Fruit fly (Drosophila melanogaster): ENCODE results near the gene CG5521.

Gene CG5521

dm6 chr3R:26958314-26958979 is 8.3 kb upstream of the CG5521 start, which contains the start of gene CG6330:
Gene CG6330 (minus strand): TSS chr3R:26958491.
- TF ChIP-seq Clk (GFP tag; optimal IDR thresholded peaks at IDR 0.05) (no peak), cic (GFP tag; optimal IDR thresholded peaks at IDR 0.05) (no peak)

- TF ChIP-seq cnc (optimal IDR thresholded peaks at IDR 0.05): no peak
- no peak for TF ChIP-seq CG5204 (GFP tag; optimal IDR thresholded peaks at IDR 0.05)
- no peak for TF ChIP-seq CG12768 (GFP tag; optimal IDR thresholded peaks at IDR 0.05)
- no peak for TF ChIP-seq CG33017 (tag; optimal IDR thresholded peaks at IDR 0.05)
- TF ChIP-seq ovo (GFP tag; optimal IDR thresholded peaks at IDR 0.05): no peak
- TF ChIP-seq Hr96 (GFP tag; optimal IDR thresholded peaks at IDR 0.05): no peak
- TF ChIP-seq Clk (GFP tag; optimal IDR thresholded peaks at IDR 0.05): no peak
- TF ChIP-seq CG7101 (tag; optimal IDR thresholded peaks at IDR 0.05): no peak
- no peak for TF ChIP-seq CG1620 (GFP tag; optimal IDR thresholded peaks at IDR 0.05)
- TF ChIP-seq Crg-1 (GFP tag; optimal IDR thresholded peaks at IDR 0.05): no peak
Observed at dm6 chr3R:26960496-26960895, 6.2 kb upstream of the CG5521 start.

- TF ChIP-seq ovo (GFP tag; optimal IDR thresholded peaks at IDR 0.05): no peak
- TF ChIP-seq CG7045 (GFP tag; optimal IDR thresholded peaks at IDR 0.05): peak; percentile 85
- peak; percentile 28 for TF ChIP-seq cic (GFP tag; optimal IDR thresholded peaks at IDR 0.05)
- no peak for TF ChIP-seq CG1620 (GFP tag; optimal IDR thresholded peaks at IDR 0.05)
- TF ChIP-seq CG33017 (tag; optimal IDR thresholded peaks at IDR 0.05): peak; percentile 71
- peak; percentile 73 for TF ChIP-seq CG14711 (tag; optimal IDR thresholded peaks at IDR 0.05)
- peak; percentile 8 for TF ChIP-seq CG11617 (GFP tag; optimal IDR thresholded peaks at IDR 0.05)
- TF ChIP-seq Clk (GFP tag; optimal IDR thresholded peaks at IDR 0.05): peak; percentile 41
- TF ChIP-seq CG7101 (tag; optimal IDR thresholded peaks at IDR 0.05): peak; percentile 45
- peak; percentile 55 for TF ChIP-seq toe (GFP tag; optimal IDR thresholded peaks at IDR 0.05)
- no peak for TF ChIP-seq bab1 (GFP tag; optimal IDR thresholded peaks at IDR 0.05)
- no peak for TF ChIP-seq CG5204 (GFP tag; optimal IDR thresholded peaks at IDR 0.05)
- peak; percentile 80 for TF ChIP-seq CG12768 (GFP tag; optimal IDR thresholded peaks at IDR 0.05)
- no peak for TF ChIP-seq Crg-1 (GFP tag; optimal IDR thresholded peaks at IDR 0.05)
Observed at dm6 chr3R:26963747-26964174, 3.0 kb upstream of the CG5521 start.

dm6 chr3R:26964452-26965133 is 2.1 kb upstream of the CG5521 start, which contains the start of gene Tsp97E:
Gene Tsp97E (minus strand): TSS chr3R:26964817.
- TF ChIP-seq bab1 (GFP tag; optimal IDR thresholded peaks at IDR 0.05) (peak; percentile 54), CG14711 (tag; optimal IDR thresholded peaks at IDR 0.05) (peak; percentile 15), CG33017 (tag; optimal IDR thresholded peaks at IDR 0.05) (peak; percentile 10), cnc (optimal IDR thresholded peaks at IDR 0.05) (no peak)

DNA sequence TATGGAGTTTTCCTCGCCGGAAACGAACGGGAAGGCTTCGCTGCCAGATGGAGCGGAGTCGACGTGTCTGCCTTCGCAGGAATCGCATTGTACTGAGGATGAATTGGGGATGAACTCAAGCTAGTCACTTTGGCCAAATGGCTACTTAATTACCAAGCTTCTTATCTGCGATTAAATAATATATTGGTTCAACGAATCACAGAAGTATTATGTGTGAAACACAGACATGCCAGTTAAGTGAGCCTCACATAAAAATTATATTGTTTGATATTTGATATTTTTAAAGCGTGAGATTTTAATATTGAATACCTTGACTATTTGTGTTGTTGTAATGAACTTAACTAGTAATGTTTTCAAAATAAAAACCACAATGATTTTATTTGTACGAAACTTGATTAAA is 345 bp upstream of the CG5521 start, which contains the start of gene Gr97a:
Gene Gr97a, minus strand, starts transcription at position 101 of the 400 bp plus-strand sequence.
- TF ChIP-seq Hr96 (GFP tag; optimal IDR thresholded peaks at IDR 0.05) (no peak), Clk (GFP tag; optimal IDR thresholded peaks at IDR 0.05) (no peak), toe (GFP tag; optimal IDR thresholded peaks at IDR 0.05) (no peak), CG1620 (GFP tag; optimal IDR thresholded peaks at IDR 0.05) (no peak), bab1 (GFP tag; optimal IDR thresholded peaks at IDR 0.05) (no peak)

- TF ChIP-seq pad (GFP tag; optimal IDR thresholded peaks at IDR 0.05) (no peak), CG7101 (tag; optimal IDR thresholded peaks at IDR 0.05) (no peak), CG7045 (GFP tag; optimal IDR thresholded peaks at IDR 0.05) (no peak), ovo (GFP tag; optimal IDR thresholded peaks at IDR 0.05) (no peak), cic (GFP tag; optimal IDR thresholded peaks at IDR 0.05) (no peak), CG14711 (tag; optimal IDR thresholded peaks at IDR 0.05) (no peak), toe (GFP tag; optimal IDR thresholded peaks at IDR 0.05) (no peak), CG1620 (GFP tag; optimal IDR thresholded peaks at IDR 0.05) (no peak), bab1 (GFP tag; optimal IDR thresholded peaks at IDR 0.05) (peak; percentile 28), cnc (optimal IDR thresholded peaks at IDR 0.05) (no peak), Hr96 (GFP tag; optimal IDR thresholded peaks at IDR 0.05) (no peak), tj (GFP tag; optimal IDR thresholded peaks at IDR 0.05) (peak; percentile 13), CG33017 (tag; optimal IDR thresholded peaks at IDR 0.05) (no peak), Mnt (GFP tag; optimal IDR thresholded peaks at IDR 0.05) (no peak)
Observed at dm6 chr3R:26967587-26968312, 1.0 kb downstream of the CG5521 start.

DNA sequence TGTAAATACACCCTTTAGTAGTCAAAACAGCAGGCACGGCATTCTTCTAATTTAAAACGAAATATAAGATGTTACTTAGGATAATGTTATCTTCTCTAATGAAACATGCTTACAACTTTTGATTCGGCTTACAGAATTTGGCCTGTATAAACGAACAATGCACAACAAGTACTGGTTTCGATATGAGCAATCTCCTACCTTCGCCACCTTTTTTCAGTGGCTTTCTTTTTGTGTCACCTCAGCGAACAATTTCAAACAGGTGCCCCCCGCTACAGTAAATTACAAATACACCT is 1.5 kb downstream of the CG5521 start:
- TF ChIP-seq Mnt (GFP tag; optimal IDR thresholded peaks at IDR 0.05): no peak
- TF ChIP-seq kay (GFP tag; ENCODE audit: borderline replicate concordance): peak; percentile 57
- no peak for TF ChIP-seq ovo (GFP tag; optimal IDR thresholded peaks at IDR 0.05)
- TF ChIP-seq pad (GFP tag; optimal IDR thresholded peaks at IDR 0.05): no peak

Data from whole organism, adult.